Fruit fly (Drosophila melanogaster) whole organism, prepupa: ENCODE data around the gene MKP-4.

Experiments
- CG15336 ChIP-seq: fragments of 200-800 bp; sonication (Bioruptor generic); IDR thresholded peaks from 2 replicates; pipeline ENCODE4 v1.3.6; 2022; ENCODE audit warnings: missing biosample characterization, missing genetic modification characterization
- CG3032 ChIP-seq: fragments of 200-800 bp; optimal IDR thresholded peaks from 2 replicates; lab custom pipeline; 2019; ENCODE audit warnings: missing biosample characterization, mild to moderate bottlenecking, missing genetic modification characterization, moderate library complexity
- Sox102F ChIP-seq: fragments of 200-800 bp; sonication (Bioruptor generic); optimal IDR thresholded peaks from 2 replicates; lab custom pipeline; 2016; ENCODE audit warnings: missing biosample characterization, mild to moderate bottlenecking, missing genetic modification characterization
- eg ChIP-seq: fragments of 200-800 bp; sonication (Bioruptor generic); IDR thresholded peaks from 3 replicates; pipeline ENCODE4 v1.3.6; 2022; ENCODE audit warnings: missing biosample characterization, missing genetic modification characterization
- topi ChIP-seq: fragments of 200-800 bp; sonication (Bioruptor generic); optimal IDR thresholded peaks from 3 replicates; lab custom pipeline; 2016; ENCODE audit warnings: missing biosample characterization, missing genetic modification characterization

DNA sequence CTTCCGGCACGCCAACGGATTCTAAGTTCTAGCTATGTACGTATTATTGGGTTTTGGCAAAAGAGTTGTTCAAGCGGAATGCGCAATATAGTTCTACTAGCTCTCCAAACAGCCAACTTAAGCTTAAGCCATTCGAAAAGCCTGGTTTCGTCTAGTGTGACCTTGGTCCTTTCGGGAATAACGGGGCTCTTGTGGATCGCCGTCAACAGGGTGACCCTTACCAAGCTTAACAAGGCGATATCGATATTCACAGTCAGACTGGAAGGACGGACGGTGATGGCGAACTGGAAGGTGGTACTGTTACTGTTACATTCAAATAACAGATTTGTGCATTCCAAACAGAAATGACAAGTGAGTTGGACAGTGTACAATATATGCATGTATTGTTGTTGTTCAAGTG lies 49.2 kb upstream of the MKP-4 start:
- no peak for TF ChIP-seq Sox102F (GFP tag; lab: Kevin White, UChicago)
- TF ChIP-seq CG15336 = no peak
- no peak for TF ChIP-seq eg (GFP tag; lab: Robert Waterston, UW)
- no peak for TF ChIP-seq topi (GFP tag; lab: Kevin White, UChicago)
- no peak for TF ChIP-seq CG3032 (tag; lab: Kevin White, UChicago)
